Worm (Caenorhabditis elegans): ENCODE data around the gene clec-61.

- TF ChIP-seq nhr-80 (tag; optimal IDR thresholded peaks at IDR 0.05) (peak; percentile 62), unc-62 (GFP tag; optimal IDR thresholded peaks at IDR 0.05) (no peak), ets-4 (GFP tag; optimal IDR thresholded peaks at IDR 0.05) (no peak)
Observed at ce11 chrII:10445738-10446137, 44.6 kb downstream of the clec-61 start.

Measured in whole organism, young adult.